Worm (Caenorhabditis elegans) whole organism, L4/young adult: ENCODE data around the gene Y55D5A.4.

ENCODE experiments used
- W03F9.2 ChIP-seq: fragments of 150-350 bp; optimal IDR thresholded peaks from 2 replicates; lab custom pipeline; 2014; ENCODE audit warnings: missing biosample characterization, missing genetic modification characterization
- dao-5 ChIP-seq: sonication (generic microtip); optimal IDR thresholded peaks from 2 replicates; lab custom pipeline; 2016; ENCODE audit warnings: missing genotype, missing genetic modification characterization, moderate library complexity, missing compliant biosample characterization
- him-1 ChIP-seq: sonication (generic microtip); optimal IDR thresholded peaks from 2 replicates; lab custom pipeline; 2016; ENCODE audit warnings: missing genotype, missing genetic modification reagents, missing genetic modification characterization, missing compliant biosample characterization

Gene Y55D5A.4

DNA sequence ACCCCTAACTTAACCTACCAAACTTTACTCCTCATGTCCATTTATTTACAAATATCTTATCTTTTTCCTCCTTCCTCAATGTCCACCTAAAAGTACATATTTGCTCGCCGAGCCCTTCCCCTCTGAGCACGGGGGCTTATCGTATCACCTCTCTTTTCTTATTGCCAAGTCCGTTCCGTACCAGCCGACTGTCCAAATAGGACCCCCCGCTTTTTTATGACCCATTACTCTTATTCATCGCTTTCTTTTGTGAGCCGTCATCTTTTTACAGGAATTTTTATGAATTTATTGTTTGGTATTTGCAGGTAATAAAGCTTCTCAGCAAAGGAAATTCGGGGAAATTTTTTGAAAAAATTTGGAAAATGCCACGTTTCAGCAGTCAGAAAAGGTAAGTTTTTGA is 7.7 kb downstream of the Y55D5A.4 start, which contains the start of gene Y55D5A.1:
TSS of gene Y55D5A.1 (plus strand) at position 301 of the 400 bp plus-strand sequence.
- TF ChIP-seq dao-5 (tag; lab: Kevin White, UChicago) (no peak), W03F9.2 (tag; lab: Kevin White, UChicago) (no peak), him-1 (tag; lab: Kevin White, UChicago) (no peak)

DNA sequence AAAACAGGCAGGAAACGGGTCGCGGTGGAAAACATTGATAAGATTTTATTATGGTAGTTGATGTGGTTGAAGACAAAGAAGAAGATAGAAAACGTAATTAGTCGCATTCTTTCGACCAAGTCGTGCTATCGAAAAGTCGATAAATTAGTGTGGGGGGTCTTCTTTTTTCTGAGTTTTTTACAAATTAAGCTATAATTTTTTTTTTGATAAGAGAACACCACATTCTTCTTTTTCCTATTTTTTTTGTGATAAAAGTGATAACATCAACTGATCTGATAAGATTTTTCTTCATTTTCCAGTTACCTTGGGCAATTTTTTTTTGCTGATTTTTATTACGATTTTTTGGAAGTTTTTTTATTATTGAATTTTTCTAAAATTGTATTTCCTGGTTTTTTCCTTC is 8.9 kb downstream of the Y55D5A.4 start:
- TF ChIP-seq dao-5 (tag; lab: Kevin White, UChicago) (no peak), W03F9.2 (tag; lab: Kevin White, UChicago) (no peak), him-1 (tag; lab: Kevin White, UChicago) (no peak)

DNA sequence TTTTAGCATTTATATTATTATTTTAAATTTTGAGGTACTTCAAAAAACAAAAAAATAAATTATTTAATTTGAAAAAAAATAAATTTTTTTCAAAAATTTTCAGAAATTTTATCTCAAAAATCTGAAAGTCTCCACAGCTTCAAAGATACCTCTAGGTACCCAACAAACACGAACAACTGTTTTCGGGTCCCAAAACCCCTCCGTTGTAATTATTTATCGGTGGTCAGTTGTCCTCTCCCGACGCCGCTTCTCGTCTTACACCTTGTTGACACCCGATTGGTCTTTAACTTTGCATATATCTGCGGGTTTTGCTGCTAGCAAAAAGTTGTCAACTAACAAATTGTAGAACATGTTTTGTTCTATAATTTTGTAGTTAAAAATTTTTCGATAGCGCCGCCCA is 13.7 kb downstream of the Y55D5A.4 start:
- TF ChIP-seq him-1 (tag; lab: Kevin White, UChicago) = no peak
- no peak for TF ChIP-seq dao-5 (tag; lab: Kevin White, UChicago)
- no peak for TF ChIP-seq W03F9.2 (tag; lab: Kevin White, UChicago)

DNA sequence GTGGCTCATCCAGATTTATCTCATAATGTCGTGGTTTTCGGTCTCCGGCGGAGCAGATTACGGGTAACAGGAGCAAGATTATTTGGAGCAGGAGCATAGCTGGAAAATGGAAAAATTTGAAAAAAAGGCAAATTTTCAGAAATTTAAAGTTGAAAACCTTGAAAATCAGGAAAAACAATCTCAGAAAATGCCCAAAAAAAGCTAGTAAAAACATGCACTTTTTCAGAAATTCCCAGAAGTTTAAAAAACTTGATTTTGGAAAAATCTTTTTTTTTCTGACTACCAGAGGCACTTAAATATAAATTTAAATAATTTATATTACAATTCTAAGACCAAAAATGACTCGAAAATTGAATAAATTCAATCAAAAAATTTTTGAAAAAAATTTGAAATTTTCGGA is 14.2 kb downstream of the Y55D5A.4 start, which contains the start of gene Y55D5A.3:
TSS of gene Y55D5A.3 (minus strand) at position 101 of the 400 bp plus-strand sequence.
- TF ChIP-seq him-1 (tag; lab: Kevin White, UChicago) = no peak
- no peak for TF ChIP-seq dao-5 (tag; lab: Kevin White, UChicago)
- TF ChIP-seq W03F9.2 (tag; lab: Kevin White, UChicago) = no peak

DNA sequence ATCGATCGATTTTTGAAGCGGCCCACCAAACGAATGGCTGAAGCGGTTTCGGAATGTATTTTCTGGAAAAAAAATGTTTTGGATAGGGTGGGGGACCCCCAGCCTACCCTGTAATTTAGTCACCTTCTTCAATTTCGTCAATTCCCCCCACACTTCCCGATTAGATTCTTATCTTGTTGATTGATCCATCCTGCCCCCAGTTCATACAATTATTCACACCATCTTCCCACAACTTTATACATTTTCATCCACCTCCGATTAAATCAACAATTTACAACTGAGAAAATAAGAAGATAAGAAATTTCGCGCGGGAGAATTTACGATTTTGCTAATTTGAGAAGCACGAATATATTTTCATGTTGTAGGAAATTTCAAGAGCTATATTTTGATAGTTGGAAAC is 16.9 kb downstream of the Y55D5A.4 start:
- no peak for TF ChIP-seq him-1 (tag; lab: Kevin White, UChicago)
- TF ChIP-seq dao-5 (tag; lab: Kevin White, UChicago) = no peak
- TF ChIP-seq W03F9.2 (tag; lab: Kevin White, UChicago) = no peak

DNA sequence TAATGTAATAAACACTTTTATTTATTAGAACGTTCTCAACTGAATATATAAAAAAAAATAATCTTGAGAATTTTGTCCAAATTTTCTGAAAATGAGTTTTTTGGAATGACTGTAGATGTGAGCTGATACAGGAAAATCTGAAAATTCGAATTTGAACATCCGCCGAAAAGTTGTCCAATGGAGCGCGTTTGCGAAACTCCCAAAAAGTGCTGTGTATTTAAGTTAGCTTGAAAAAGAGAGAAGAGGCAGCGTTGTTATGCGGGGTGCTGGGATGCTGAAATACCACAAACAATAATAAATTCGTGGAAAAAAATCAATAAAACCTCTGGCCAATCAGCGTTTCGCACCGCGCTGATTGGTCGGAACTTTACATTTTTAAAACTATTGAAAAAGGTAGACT is 19.6 kb downstream of the Y55D5A.4 start:
- TF ChIP-seq dao-5 (tag; lab: Kevin White, UChicago) (no peak), him-1 (tag; lab: Kevin White, UChicago) (no peak)

DNA sequence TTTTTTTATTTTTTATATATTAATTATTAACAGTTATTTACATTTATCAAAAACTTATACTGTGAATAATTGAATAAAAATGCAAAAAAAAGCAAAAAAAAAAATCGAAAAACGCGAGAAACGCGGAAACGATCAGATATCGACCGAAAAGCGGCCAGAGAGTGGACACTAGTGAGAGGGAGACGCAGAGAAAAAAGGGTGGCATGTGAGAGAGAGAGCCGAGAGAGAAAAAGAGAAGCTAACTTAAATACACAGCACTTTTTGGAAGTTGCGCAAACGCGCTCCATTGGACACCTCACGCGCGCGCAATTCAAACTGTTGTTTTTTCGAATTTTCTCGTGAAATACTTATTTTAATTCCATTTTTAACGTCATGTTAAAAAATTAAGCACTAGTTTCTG is 23.4 kb downstream of the Y55D5A.4 start:
- TF ChIP-seq W03F9.2 (tag; lab: Kevin White, UChicago) = peak; percentile 32
- TF ChIP-seq him-1 (tag; lab: Kevin White, UChicago) = no peak

DNA sequence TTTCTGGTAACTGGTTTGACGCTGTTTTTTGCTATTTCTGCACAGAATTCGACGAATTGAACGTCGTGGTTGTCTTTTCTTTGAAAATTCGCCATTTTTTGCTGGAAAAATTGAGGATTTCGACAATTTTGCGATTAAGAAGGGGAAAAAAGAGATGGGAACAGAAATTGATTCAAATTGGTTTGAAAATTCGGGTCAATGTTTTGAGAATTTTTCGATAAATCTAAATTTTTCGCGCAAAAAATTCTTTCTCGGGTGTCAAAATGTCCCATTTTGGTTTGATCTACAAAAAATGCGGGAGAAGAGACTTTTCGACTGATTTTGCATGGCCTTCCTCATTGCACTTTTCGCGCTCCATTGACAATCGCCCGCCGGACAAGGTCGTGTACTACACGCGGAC is 24.3 kb downstream of the Y55D5A.4 start, which contains the start of gene H05C05.2:
TSS of gene H05C05.2 (minus strand) at position 101 of the 400 bp plus-strand sequence.
- TF ChIP-seq him-1 (tag; lab: Kevin White, UChicago) = no peak
- no peak for TF ChIP-seq W03F9.2 (tag; lab: Kevin White, UChicago)
- no peak for TF ChIP-seq dao-5 (tag; lab: Kevin White, UChicago)

DNA sequence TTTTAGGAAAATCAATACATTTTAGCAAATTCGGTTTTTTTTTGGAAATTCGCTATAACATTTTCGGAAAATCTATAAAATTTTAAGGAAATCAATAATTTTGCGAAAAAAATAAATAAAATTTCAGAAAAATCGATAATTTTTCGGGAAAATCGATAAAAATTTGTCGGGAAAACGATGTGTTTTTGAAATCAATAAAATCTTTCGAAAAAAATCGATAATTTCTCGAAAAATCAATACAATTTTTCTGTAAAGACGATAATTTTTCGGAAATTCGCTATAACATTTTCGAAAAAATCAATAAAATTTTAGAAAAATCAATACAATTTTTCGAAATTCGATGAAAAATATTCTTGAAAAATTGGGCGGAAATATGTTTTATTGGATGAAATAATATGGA is 28.0 kb downstream of the Y55D5A.4 start:
- no peak for TF ChIP-seq him-1 (tag; lab: Kevin White, UChicago)
- TF ChIP-seq dao-5 (tag; lab: Kevin White, UChicago) = no peak
- TF ChIP-seq W03F9.2 (tag; lab: Kevin White, UChicago) = no peak

DNA sequence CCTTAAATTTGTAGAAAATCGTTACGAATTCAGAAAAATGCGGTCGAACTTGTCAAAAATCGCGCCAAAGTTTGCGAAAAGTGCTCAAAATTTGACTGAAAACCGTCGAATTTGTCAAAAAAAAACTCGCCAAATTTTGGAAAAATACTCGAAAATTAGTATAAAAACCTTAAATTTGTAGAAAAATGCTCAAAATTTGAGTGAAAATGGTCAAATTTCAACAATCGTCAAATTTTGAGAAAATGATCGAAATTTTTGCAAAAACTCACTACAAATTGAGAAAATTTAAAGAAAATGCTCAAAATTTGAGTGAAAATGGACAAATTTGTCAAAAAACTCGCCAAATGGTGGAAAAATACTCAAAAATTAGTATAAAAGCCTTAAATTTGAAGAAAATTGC is 37.4 kb downstream of the Y55D5A.4 start:
- TF ChIP-seq dao-5 (tag; lab: Kevin White, UChicago) = no peak
- TF ChIP-seq him-1 (tag; lab: Kevin White, UChicago) = no peak
- no peak for TF ChIP-seq W03F9.2 (tag; lab: Kevin White, UChicago)

DNA sequence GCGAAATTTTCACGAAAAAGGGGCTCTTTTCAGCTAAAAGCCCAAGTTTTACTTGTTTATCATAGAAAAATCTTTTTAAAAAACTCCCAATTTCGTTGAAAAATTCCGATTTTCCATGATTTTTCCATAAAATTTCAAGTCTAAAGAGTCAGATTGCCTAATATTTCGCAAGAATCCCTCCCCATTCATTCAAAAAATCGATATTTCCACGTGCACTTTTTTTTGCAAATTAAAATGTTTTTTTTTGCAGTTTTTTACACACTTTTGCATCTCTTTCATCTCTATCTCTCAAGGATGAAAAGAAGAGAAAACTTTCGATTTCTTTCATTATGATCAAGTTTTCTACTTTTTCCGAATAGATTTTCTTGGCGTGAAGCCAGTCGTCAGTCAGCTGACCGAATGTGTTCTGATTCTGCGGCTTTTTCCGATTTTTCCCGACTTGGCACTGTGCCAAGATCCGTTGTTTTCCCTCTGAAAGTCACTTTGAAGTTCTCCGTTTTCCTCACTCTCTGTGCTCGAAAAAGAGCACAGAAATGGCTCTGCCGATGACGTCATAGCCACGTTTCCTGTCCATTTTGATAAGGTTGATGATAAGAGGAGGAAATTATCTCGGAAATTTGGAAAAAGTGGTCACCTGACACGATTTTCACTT is 41.4 kb downstream of the Y55D5A.4 start:
- no peak for TF ChIP-seq him-1 (tag; lab: Kevin White, UChicago)
- no peak for TF ChIP-seq dao-5 (tag; lab: Kevin White, UChicago)
- no peak for TF ChIP-seq W03F9.2 (tag; lab: Kevin White, UChicago)

DNA sequence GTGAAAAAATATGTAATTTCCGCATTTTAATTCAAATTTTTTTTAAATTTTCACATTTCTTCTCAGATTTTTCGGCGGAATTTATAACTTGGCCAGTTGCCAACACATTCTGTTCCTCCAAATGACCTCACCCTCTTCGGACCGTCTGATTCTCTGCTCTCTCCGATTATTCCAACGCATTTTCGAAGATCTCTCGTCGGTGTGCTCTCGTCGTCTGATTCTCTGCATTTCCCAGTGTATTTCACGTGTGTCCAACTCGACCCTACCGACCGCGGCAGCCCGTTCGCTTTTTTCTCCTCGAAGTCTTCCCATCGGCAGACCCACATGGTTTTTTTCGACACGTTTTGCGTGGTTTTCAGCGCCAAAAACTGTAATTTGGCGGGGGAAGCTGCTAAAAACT is 42.6 kb downstream of the Y55D5A.4 start:
- no peak for TF ChIP-seq W03F9.2 (tag; lab: Kevin White, UChicago)
- no peak for TF ChIP-seq dao-5 (tag; lab: Kevin White, UChicago)
- no peak for TF ChIP-seq him-1 (tag; lab: Kevin White, UChicago)

DNA sequence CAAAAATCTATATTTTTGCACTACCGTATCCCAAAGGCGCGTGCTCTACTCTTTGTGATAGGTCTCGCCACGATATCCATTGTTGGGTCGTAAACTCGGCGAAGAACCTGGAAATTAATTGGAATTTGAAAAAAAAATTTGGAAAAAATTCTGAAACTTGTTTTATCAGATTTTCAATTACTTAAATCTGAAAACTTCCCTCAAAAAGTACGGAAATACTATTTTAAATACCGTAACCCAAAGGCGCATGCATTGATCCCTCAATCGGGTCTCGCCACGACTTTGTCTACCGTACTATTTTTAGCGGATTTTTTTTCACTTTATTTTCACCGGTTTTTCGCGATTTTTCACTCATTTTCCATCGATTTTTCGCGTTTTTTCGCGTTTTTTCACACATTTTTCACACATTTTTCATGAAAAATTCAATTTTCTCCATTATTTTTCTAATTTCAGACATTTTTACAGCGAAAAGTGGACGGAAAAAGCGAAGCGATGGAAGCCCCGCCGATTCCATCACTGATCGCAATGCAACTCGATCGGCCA is 43.2 kb downstream of the Y55D5A.4 start, which contains the start of gene H05C05.1:
TSS of gene H05C05.1 (plus strand) at position 493 of the 543 bp plus-strand sequence.
- TF ChIP-seq W03F9.2 (tag; lab: Kevin White, UChicago) (no peak), dao-5 (tag; lab: Kevin White, UChicago) (no peak), him-1 (tag; lab: Kevin White, UChicago) (no peak)

DNA sequence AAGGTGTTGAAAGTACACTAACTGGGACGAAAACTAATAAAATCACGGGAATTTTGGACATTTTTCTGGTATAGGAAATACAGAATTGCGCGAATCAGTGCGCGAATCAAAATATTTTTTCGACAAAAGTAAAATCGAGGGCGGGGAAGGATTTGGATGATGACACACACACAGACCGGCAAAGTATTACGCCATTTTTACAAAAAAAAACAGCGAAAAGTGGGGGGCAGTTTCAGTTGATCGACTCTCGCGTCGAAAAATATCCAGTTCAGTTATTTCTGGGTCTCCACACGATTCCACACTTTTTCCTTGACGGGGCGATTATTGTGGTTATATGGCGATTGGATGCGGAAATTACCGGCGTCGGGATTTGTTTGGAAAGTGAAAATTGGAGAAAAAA is 43.8 kb downstream of the Y55D5A.4 start, which contains the start of gene H05C05.4:
TSS of gene H05C05.4 (minus strand) at position 101 of the 400 bp plus-strand sequence.
- TF ChIP-seq dao-5 (tag; lab: Kevin White, UChicago) (no peak), him-1 (tag; lab: Kevin White, UChicago) (no peak), W03F9.2 (tag; lab: Kevin White, UChicago) (no peak)
